Fruit fly (Drosophila melanogaster): ENCODE measurements around the gene CG8004.

The CG8004 gene

DNA sequence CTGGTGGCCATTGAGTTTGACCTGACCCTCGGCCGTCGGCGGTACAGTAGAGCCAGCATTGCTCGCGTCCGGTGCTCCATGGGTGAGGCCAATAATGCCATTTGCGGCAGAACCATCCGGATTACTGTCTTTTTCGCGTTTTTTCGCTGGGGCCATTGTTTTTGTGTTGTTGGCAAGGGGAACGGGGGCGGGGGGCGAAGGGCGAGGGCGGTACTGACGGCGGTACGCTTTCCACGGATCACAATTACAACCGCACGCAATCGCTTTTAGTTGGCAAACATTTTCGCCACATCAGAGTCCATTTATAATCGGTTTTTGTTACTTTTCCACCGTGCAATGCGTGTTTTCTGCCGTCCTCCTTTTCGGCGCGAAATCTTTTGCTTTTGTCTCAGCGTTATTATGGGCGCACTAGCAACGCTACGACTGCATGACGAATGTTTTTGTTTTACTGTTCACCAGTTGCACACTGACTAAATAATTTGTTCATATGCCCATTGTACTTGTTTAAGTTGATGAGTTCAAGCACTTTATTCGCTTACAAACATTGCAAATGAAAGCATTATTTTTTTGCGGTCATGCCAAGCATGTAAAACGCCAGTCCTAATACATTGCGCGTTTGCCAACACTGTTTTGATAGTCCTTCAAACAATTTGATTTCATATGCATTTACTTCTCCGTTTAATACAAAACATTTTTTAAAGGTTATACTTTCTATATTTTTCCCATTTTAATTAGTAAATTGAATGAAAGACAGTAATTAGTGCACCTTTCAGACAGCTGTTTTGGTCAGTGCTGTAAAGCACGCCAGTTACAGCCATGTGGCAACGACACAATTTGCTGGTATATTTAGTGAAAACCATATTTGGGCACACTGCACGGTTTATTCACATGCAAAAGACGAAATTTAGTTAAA is 5.2 kb downstream of the CG8004 start, which contains the start of gene Pfdn6 (continued):
- peak; percentile 54 for TF ChIP-seq ato (GFP tag; IDR thresholded peaks at IDR 0.05; ENCODE audit: partially characterized antibody)
- TF ChIP-seq CG4820 (GFP tag; optimal IDR thresholded peaks at IDR 0.05) = peak; percentile 56
- TF ChIP-seq gt (GFP tag; IDR thresholded peaks at IDR 0.05) = peak; percentile 70
- TF ChIP-seq D19A (tag; optimal IDR thresholded peaks at IDR 0.05) = no peak
- TF ChIP-seq CG18476 (GFP tag; optimal IDR thresholded peaks at IDR 0.05) = peak; percentile 79
- peak; percentile 73 for TF ChIP-seq Bgb (GFP tag; IDR thresholded peaks at IDR 0.05; ENCODE audit: partially characterized antibody)
- peak; percentile 64 for TF ChIP-seq CG7556 (GFP tag; optimal IDR thresholded peaks at IDR 0.05)
- TF ChIP-seq pho (GFP tag; optimal IDR thresholded peaks at IDR 0.05) = peak; percentile 93
- TF ChIP-seq CG1603 (tag; optimal IDR thresholded peaks at IDR 0.05) = peak; percentile 89
- peak; percentile 67; the same call in 2 of the 4 replicates for TF ChIP-seq Dll (GFP tag; IDR thresholded peaks at IDR 0.05; ENCODE audit: partially characterized antibody)
- TF ChIP-seq CG6765 (GFP tag; optimal IDR thresholded peaks at IDR 0.05) = no peak
- TF ChIP-seq yki (optimal IDR thresholded peaks at IDR 0.05) = no peak
- TF ChIP-seq CHES-1-like (GFP tag; optimal IDR thresholded peaks at IDR 0.05) = peak; percentile 62
- TF ChIP-seq CG6683 (GFP tag; optimal IDR thresholded peaks at IDR 0.05) = no peak
- TF ChIP-seq CG12391 (tag; optimal IDR thresholded peaks at IDR 0.05) = peak; percentile 80
- peak; percentile 79 for TF ChIP-seq onecut (GFP tag; IDR thresholded peaks at IDR 0.05)
- no peak for TF ChIP-seq Hand (GFP tag; optimal IDR thresholded peaks at IDR 0.05)
- TF ChIP-seq CG6689 (GFP tag; IDR thresholded peaks at IDR 0.05) = peak; percentile 75
- peak; percentile 9 for TF ChIP-seq psq (GFP tag; optimal IDR thresholded peaks at IDR 0.05)
- TF ChIP-seq CG2678 (tag; optimal IDR thresholded peaks at IDR 0.05) = peak; percentile 39
- TF ChIP-seq luna (GFP tag; optimal IDR thresholded peaks at IDR 0.05) = no peak
- peak; percentile 37; the same call in 1 of the 3 replicates for TF ChIP-seq C15 (GFP tag; IDR thresholded peaks at IDR 0.05)
- TF ChIP-seq danr (GFP tag; IDR thresholded peaks at IDR 0.05) = no peak
- TF ChIP-seq pan (optimal IDR thresholded peaks at IDR 0.05) = no peak
- peak in 1 of 2 experiments; percentile 83 for TF ChIP-seq pan (GFP tag; optimal IDR thresholded peaks at IDR 0.05 in 1 of 2, IDR thresholded peaks at IDR 0.05 in 1 of 2)
- peak; percentile 59 for TF ChIP-seq CG17359 (tag; optimal IDR thresholded peaks at IDR 0.05)
- TF ChIP-seq esg (GFP tag; conservative IDR thresholded peaks at IDR 0.05) = peak; percentile 83
- no peak for TF ChIP-seq ro (GFP tag; IDR thresholded peaks at IDR 0.05)
- TF ChIP-seq sr (GFP tag; IDR thresholded peaks at IDR 0.05) = 0 out of 3 replicates have a peak, but pooled peaks have one; percentile 39
- peak; percentile 81 for TF ChIP-seq Hr3 (GFP tag; optimal IDR thresholded peaks at IDR 0.05)
- TF ChIP-seq seq (GFP tag; IDR thresholded peaks at IDR 0.05) = peak; percentile 57; the same call in 1 of the 2 replicates
- TF ChIP-seq CG7928 (GFP tag; optimal IDR thresholded peaks at IDR 0.05) = peak; percentile 18
- peak; percentile 85 for TF ChIP-seq pzg (GFP tag; optimal IDR thresholded peaks at IDR 0.05)
- TF ChIP-seq cwo (GFP tag; optimal IDR thresholded peaks at IDR 0.05) = no peak
- TF ChIP-seq Gug (GFP tag; IDR thresholded peaks at IDR 0.05) = no peak
- TF ChIP-seq CG7963 (GFP tag; IDR thresholded peaks at IDR 0.05; ENCODE audit: partially characterized antibody) = peak; percentile 60; the same call in 1 of the 3 replicates
- TF ChIP-seq CG32532 (GFP tag; IDR thresholded peaks at IDR 0.05) = peak; percentile 78
- TF ChIP-seq org-1 (GFP tag; optimal IDR thresholded peaks at IDR 0.05) = no peak
- TF ChIP-seq stc (GFP tag; IDR thresholded peaks at IDR 0.05) = 0 out of 2 replicates have a peak, but pooled peaks have one; percentile 10
- no peak for TF ChIP-seq CG13894 (tag; optimal IDR thresholded peaks at IDR 0.05)
- TF ChIP-seq CG14710 (tag; optimal IDR thresholded peaks at IDR 0.05) = peak; percentile 82
- peak; percentile 68; the same call in 1 of the 2 replicates for TF ChIP-seq CG1024 (GFP tag; IDR thresholded peaks at IDR 0.05)
- peak; percentile 48 for TF ChIP-seq Camta (GFP tag; optimal IDR thresholded peaks at IDR 0.05)
- TF ChIP-seq Lim3 (GFP tag; IDR thresholded peaks at IDR 0.05) = no peak
- TF ChIP-seq fd96Cb (tag; optimal IDR thresholded peaks at IDR 0.05) = peak; percentile 67
- TF ChIP-seq Gsc (GFP tag; IDR thresholded peaks at IDR 0.05) = no peak; the same call in 1 of the 2 replicates
- TF ChIP-seq CG7745 (tag; optimal IDR thresholded peaks at IDR 0.05) = no peak
- peak; percentile 22 for TF ChIP-seq CG10274 (GFP tag; optimal IDR thresholded peaks at IDR 0.05)
- TF ChIP-seq CG8089 (GFP tag; optimal IDR thresholded peaks at IDR 0.05) = peak; percentile 76
